Worm (Caenorhabditis elegans): Measurements from ENCODE around the gene D2023.6.

DNA sequence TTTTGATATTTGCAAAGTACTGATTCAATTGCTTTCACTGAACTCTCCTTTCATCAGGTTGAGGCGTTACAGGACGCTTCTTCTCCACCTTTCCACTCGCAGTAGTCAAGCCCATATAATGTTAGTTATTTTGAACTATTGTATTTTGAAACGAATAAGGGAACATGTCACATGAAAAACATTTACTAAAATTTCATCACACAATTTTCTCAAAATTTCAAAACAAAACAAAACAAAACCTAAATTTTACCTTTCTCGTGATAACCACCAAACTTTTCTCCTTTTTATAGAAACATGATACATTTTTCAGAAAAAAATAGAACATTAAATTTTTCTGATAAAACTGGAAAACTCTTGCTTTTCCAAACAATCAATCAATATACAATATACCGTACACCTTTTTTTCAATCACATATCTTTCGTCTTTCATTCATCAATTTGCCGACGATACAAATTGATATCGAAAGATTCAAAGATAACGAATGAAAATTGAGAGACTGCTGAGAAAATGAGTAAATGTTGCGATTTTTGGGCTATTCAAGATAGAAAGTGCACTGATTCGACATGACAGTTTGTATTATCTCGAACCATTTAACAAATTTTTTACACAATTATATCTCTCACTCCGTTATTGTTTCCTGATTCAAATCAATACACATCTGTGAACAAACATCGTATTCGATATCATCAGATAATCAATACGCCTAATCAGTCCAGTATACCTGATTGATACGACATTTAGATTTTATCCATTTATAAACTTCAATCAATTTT, 25.9 kb upstream of the D2023.6 start:
- no peak for TF ChIP-seq nhr-6 (tag; optimal IDR thresholded peaks at IDR 0.05)
- no peak for TF ChIP-seq snpc-4 (tag; optimal IDR thresholded peaks at IDR 0.05)
- no peak for TF ChIP-seq zfp-2 (tag; optimal IDR thresholded peaks at IDR 0.05)
- TF ChIP-seq pqm-1 (tag; optimal IDR thresholded peaks at IDR 0.05), result no peak
- TF ChIP-seq nhr-25 (tag; optimal IDR thresholded peaks at IDR 0.05; ENCODE audit: borderline replicate concordance, insufficient read depth), result no peak
- TF ChIP-seq lin-13 (GFP tag; optimal IDR thresholded peaks at IDR 0.05), result no peak
- no peak for TF ChIP-seq egl-43 (GFP tag; IDR thresholded peaks at IDR 0.05)
- no peak for TF ChIP-seq ceh-44 (GFP tag; IDR thresholded peaks at IDR 0.05)
- no peak for TF ChIP-seq ceh-82 (tag; optimal IDR thresholded peaks at IDR 0.05)
- TF ChIP-seq hif-1 (tag; optimal IDR thresholded peaks at IDR 0.05), result no peak
- TF ChIP-seq ama-1 (optimal IDR thresholded peaks at IDR 0.05), result no peak
